Worm (Caenorhabditis elegans): ENCODE data around the gene C06E4.5.

Gene C06E4.5

DNA sequence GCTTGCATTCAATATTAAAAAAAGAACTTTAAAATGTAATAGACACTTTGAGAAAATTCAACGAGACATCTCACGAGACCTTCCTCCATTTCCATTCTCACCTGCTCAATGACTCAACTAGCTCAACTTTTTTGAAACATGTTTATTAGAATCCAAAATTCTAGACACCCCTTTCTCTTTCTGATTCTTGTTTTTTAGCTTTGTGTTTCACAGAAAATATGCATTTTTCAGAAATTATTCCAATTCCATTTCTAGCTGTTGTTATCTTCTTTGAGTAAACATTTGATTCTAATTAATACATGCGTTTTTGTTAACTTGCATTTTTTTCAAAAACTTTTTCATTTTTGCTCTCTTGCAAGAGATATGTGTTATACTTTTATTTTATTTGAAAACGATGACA is 46.7 kb downstream of the C06E4.5 start:
- TF ChIP-seq Y55F3AM.14 (GFP tag; optimal IDR thresholded peaks at IDR 0.05) = no peak
- TF ChIP-seq crh-2 (tag; optimal IDR thresholded peaks at IDR 0.05) = no peak
- TF ChIP-seq sma-9 (GFP tag; optimal IDR thresholded peaks at IDR 0.05) = no peak
- no peak for TF ChIP-seq sma-9 (tag; optimal IDR thresholded peaks at IDR 0.05)
- TF ChIP-seq peb-1 (tag; optimal IDR thresholded peaks at IDR 0.05) = no peak
- no peak for TF ChIP-seq mbf-1 (tag; optimal IDR thresholded peaks at IDR 0.05)
- TF ChIP-seq R02D3.7 (tag; optimal IDR thresholded peaks at IDR 0.05) = no peak
- no peak for TF ChIP-seq ztf-4 (tag; optimal IDR thresholded peaks at IDR 0.05)

ce11 chrIV:7305325-7305724 is 50.5 kb downstream of the C06E4.5 start, which contains the start of gene npr-27:
npr-27 (plus strand) TSS chrIV:7305625.
- TF ChIP-seq fos-1 (tag; optimal IDR thresholded peaks at IDR 0.05) (no peak), sem-4 (tag; optimal IDR thresholded peaks at IDR 0.05) (no peak), C34F6.9 (tag; optimal IDR thresholded peaks at IDR 0.05) (no peak), sma-3 (GFP tag; optimal IDR thresholded peaks at IDR 0.05) (no peak), ZK546.5 (tag; optimal IDR thresholded peaks at IDR 0.05) (no peak), crh-2 (tag; optimal IDR thresholded peaks at IDR 0.05) (no peak), nhr-77 (tag; optimal IDR thresholded peaks at IDR 0.05) (no peak), skn-1 (tag; optimal IDR thresholded peaks at IDR 0.05) (no peak), lin-39 (tag; optimal IDR thresholded peaks at IDR 0.05) (no peak), dmd-4 (tag; optimal IDR thresholded peaks at IDR 0.05) (no peak), ztf-1 (GFP tag; conservative IDR thresholded peaks at IDR 0.05) (no peak), mab-5 (tag; optimal IDR thresholded peaks at IDR 0.05) (no peak), nhr-11 (tag; optimal IDR thresholded peaks at IDR 0.05) (no peak), unc-39 (tag; optimal IDR thresholded peaks at IDR 0.05) (no peak)
